Worm (Caenorhabditis elegans): ENCODE data around the gene Y38F1A.7.

ce11 chrII:13023518-13023917 is 25.9 kb upstream of the Y38F1A.7 start:
- no peak for TF ChIP-seq dao-5 (tag; optimal IDR thresholded peaks at IDR 0.05)
- TF ChIP-seq him-1 (tag; optimal IDR thresholded peaks at IDR 0.05) = no peak
